Worm (Caenorhabditis elegans): ENCODE measurements around the gene C49C8.5.

ce11 chrIV:8686510-8686909 is 33.0 kb upstream of the C49C8.5 start, which contains the start of gene pole-2:
- no peak for TF ChIP-seq elt-2 (tag; optimal IDR thresholded peaks at IDR 0.05)
- TF ChIP-seq C08G9.2 (tag; optimal IDR thresholded peaks at IDR 0.05) = no peak
- TF ChIP-seq F13H6.1 (tag; optimal IDR thresholded peaks at IDR 0.05) = no peak
- TF ChIP-seq fkh-10 (GFP tag; optimal IDR thresholded peaks at IDR 0.05) = no peak
- no peak for TF ChIP-seq pag-3 (tag; optimal IDR thresholded peaks at IDR 0.05; ENCODE audit: borderline replicate concordance)
- no peak for TF ChIP-seq C38D4.7 (GFP tag; optimal IDR thresholded peaks at IDR 0.05)
- no peak for TF ChIP-seq hlh-13 (GFP tag; optimal IDR thresholded peaks at IDR 0.05)
- TF ChIP-seq pha-4 (tag; optimal IDR thresholded peaks at IDR 0.05) = no peak
- TF ChIP-seq ceh-9 (tag; optimal IDR thresholded peaks at IDR 0.05) = no peak

Data from whole organism, late embryonic.